Worm (Caenorhabditis elegans) whole organism, L1 larva: ENCODE measurements around the gene kqt-1.

Experiments
- C16A3.4 ChIP-seq: fragments of 150-350 bp; optimal IDR thresholded peaks from 2 replicates; lab custom pipeline; 2014; ENCODE audit warnings: missing biosample characterization, missing genetic modification characterization
- ceh-82 ChIP-seq, 3 experiments: fragments of 150-350 bp in 1 of 3; sonication (generic microtip) in 2 of 3; optimal IDR thresholded peaks; 2 replicates each; lab custom pipeline; 2014 to 2017; ENCODE audit warnings: missing biosample characterization in 3 of 3, missing genetic modification characterization in 3 of 3
- efl-3 ChIP-seq: fragments of 200-800 bp; sonication (Bioruptor generic); optimal IDR thresholded peaks from 2 replicates; lab custom pipeline; 2018; ENCODE audit warnings: mild to moderate bottlenecking, missing genetic modification characterization, missing compliant biosample characterization
- fos-1 ChIP-seq: fragments of 150-350 bp; optimal IDR thresholded peaks from 2 replicates; lab custom pipeline; 2014; ENCODE audit warnings: missing biosample characterization, missing genetic modification characterization
- lin-15B ChIP-seq: fragments of 150-350 bp; sonication (generic microtip); optimal IDR thresholded peaks from 3 replicates; lab custom pipeline; 2014; ENCODE audit warnings: missing biosample characterization, missing genetic modification characterization
- nhr-28 ChIP-seq: fragments of 150-350 bp; optimal IDR thresholded peaks from 2 replicates; lab custom pipeline; 2014; ENCODE audit warnings: missing biosample characterization, missing genetic modification characterization
- nhr-76 ChIP-seq: sonication (generic microtip); optimal IDR thresholded peaks from 2 replicates; lab custom pipeline; 2017; ENCODE audit warnings: missing biosample characterization, missing genetic modification characterization
- pax-3 ChIP-seq: fragments of 200-800 bp; sonication (Bioruptor generic); optimal IDR thresholded peaks from 2 replicates; lab custom pipeline; 2018; ENCODE audit warnings: mild to moderate bottlenecking, missing genetic modification characterization, moderate library complexity, missing compliant biosample characterization
- sox-4 ChIP-seq: sonication (generic microtip); optimal IDR thresholded peaks from 2 replicates; lab custom pipeline; 2016; ENCODE audit warnings: missing genetic modification characterization, missing compliant biosample characterization
- unc-130 ChIP-seq: fragments of 150-350 bp; optimal IDR thresholded peaks from 2 replicates; lab custom pipeline; 2017; ENCODE audit warnings: missing biosample characterization, missing genetic modification characterization, inconsistent platforms
- unc-62 ChIP-seq: fragments of 150-350 bp; optimal IDR thresholded peaks from 2 replicates; lab custom pipeline; 2014; ENCODE audit warnings: missing biosample characterization, missing genetic modification reagents, missing genetic modification characterization
- ztf-11 ChIP-seq, 2 experiments: sonication (generic microtip); optimal IDR thresholded peaks; 2 replicates each; lab custom pipeline; 2016 to 2017; ENCODE audit warnings: missing genetic modification characterization in 2 of 2, missing biosample characterization in 1 of 2, missing compliant biosample characterization in 1 of 2
- ztf-4 ChIP-seq: fragments of 150-350 bp; optimal IDR thresholded peaks from 2 replicates; lab custom pipeline; 2014; ENCODE audit warnings: missing biosample characterization, missing genetic modification characterization

- TF ChIP-seq ztf-4 (tag; lab: Kevin White, UChicago): no peak
- TF ChIP-seq ztf-11 (tag; optimal IDR thresholded peaks at IDR 0.05; lab: Kevin White, UChicago): no peak
- no peak for TF ChIP-seq ceh-82 (tag; optimal IDR thresholded peaks at IDR 0.05; lab: Kevin White, UChicago)
- TF ChIP-seq efl-3 (GFP tag; lab: Kevin White, UChicago): no peak
- no peak for TF ChIP-seq nhr-28 (tag; lab: Kevin White, UChicago)
- TF ChIP-seq unc-130 (tag; lab: Kevin White, UChicago): no peak
- TF ChIP-seq sox-4 (tag; lab: Kevin White, UChicago): no peak
- no peak for TF ChIP-seq lin-15B
- TF ChIP-seq unc-62 (GFP tag; lab: Kevin White, UChicago): no peak
- no peak for TF ChIP-seq C16A3.4 (tag; lab: Kevin White, UChicago)
- no peak for TF ChIP-seq fos-1
- TF ChIP-seq pax-3 (tag; lab: Kevin White, UChicago): no peak
- no peak for TF ChIP-seq nhr-76
Observed at ce11 chrX:6656251-6656650, 37.4 kb downstream of the kqt-1 start.
